Worm (Caenorhabditis elegans) whole organism, L4/young adult: Measurements from ENCODE around the gene nlp-57.

Source experiments
- W03F9.2 ChIP-seq: fragments of 150-350 bp; optimal IDR thresholded peaks from 2 replicates; lab custom pipeline; 2014; ENCODE audit warnings: missing biosample characterization, missing genetic modification characterization
- him-1 ChIP-seq: sonication (generic microtip); optimal IDR thresholded peaks from 2 replicates; lab custom pipeline; 2016; ENCODE audit warnings: missing genotype, missing genetic modification reagents, missing genetic modification characterization, missing compliant biosample characterization

ce11 chrX:11310285-11310838 is 6.5 kb upstream of the nlp-57 start, which contains the start of gene F08G12.5:
- no peak for TF ChIP-seq him-1 (tag; lab: Kevin White, UChicago)
- no peak for TF ChIP-seq W03F9.2 (tag; lab: Kevin White, UChicago)
